Fruit fly (Drosophila melanogaster) whole organism, adult: ENCODE data around the gene FucT6.

Source experiments
- CG11617 ChIP-seq: fragments of 200-800 bp; sonication (Bioruptor generic); optimal IDR thresholded peaks from 2 replicates; lab custom pipeline; 2017; ENCODE audit warnings: mild to moderate bottlenecking, missing biosample characterization, missing genetic modification reagents, missing genetic modification characterization
- CG12768 ChIP-seq: fragments of 200-800 bp; sonication (Bioruptor generic); optimal IDR thresholded peaks from 2 replicates; lab custom pipeline; 2017; ENCODE audit warnings: missing biosample characterization, missing genetic modification characterization, mild to moderate bottlenecking, moderate library complexity, missing genetic modification reagents
- CG14711 ChIP-seq: fragments of 200-800 bp; sonication (Bioruptor generic); optimal IDR thresholded peaks from 2 replicates; lab custom pipeline; 2018; ENCODE audit warnings: missing biosample characterization, mild to moderate bottlenecking, missing genetic modification characterization, moderate library complexity
- CG1620 ChIP-seq: fragments of 200-800 bp; sonication (Bioruptor generic); optimal IDR thresholded peaks from 2 replicates; lab custom pipeline; 2016; ENCODE audit warnings: missing biosample characterization, missing genetic modification characterization
- CG33017 ChIP-seq: fragments of 200-800 bp; sonication (Bioruptor generic); optimal IDR thresholded peaks from 2 replicates; lab custom pipeline; 2018; ENCODE audit warnings: missing biosample characterization, mild to moderate bottlenecking, missing genetic modification characterization, moderate library complexity
- CG5204 ChIP-seq: fragments of 200-800 bp; sonication (Bioruptor generic); optimal IDR thresholded peaks from 2 replicates; lab custom pipeline; 2016; ENCODE audit warnings: missing biosample characterization, missing genetic modification characterization
- CG7045 ChIP-seq: fragments of 200-800 bp; sonication (Bioruptor generic); optimal IDR thresholded peaks from 2 replicates; lab custom pipeline; 2017; ENCODE audit warnings: missing biosample characterization, mild to moderate bottlenecking, missing genetic modification characterization
- CG7101 ChIP-seq: fragments of 200-800 bp; sonication (Bioruptor generic); optimal IDR thresholded peaks from 2 replicates; lab custom pipeline; 2018; ENCODE audit warnings: missing biosample characterization, mild to moderate bottlenecking, missing genetic modification characterization, moderate library complexity
- Crg-1 ChIP-seq: fragments of 200-800 bp; sonication (Bioruptor generic); optimal IDR thresholded peaks from 2 replicates; lab custom pipeline; 2016; ENCODE audit warnings: missing biosample characterization, missing genetic modification characterization
- Hr96 ChIP-seq: fragments of 200-800 bp; sonication (Bioruptor generic); optimal IDR thresholded peaks from 2 replicates; lab custom pipeline; 2016; ENCODE audit warnings: missing biosample characterization, missing genetic modification characterization
- Mnt ChIP-seq: fragments of 200-800 bp; sonication (Bioruptor generic); optimal IDR thresholded peaks from 2 replicates; lab custom pipeline; 2016; ENCODE audit warnings: missing biosample characterization, mild to moderate bottlenecking, missing genetic modification characterization
- bab1 ChIP-seq: fragments of 200-800 bp; sonication (Bioruptor generic); optimal IDR thresholded peaks from 3 replicates; lab custom pipeline; 2019; ENCODE audit warnings: missing biosample characterization, mild to moderate bottlenecking, missing genetic modification characterization, moderate library complexity
- cic ChIP-seq: fragments of 200-800 bp; sonication (Bioruptor generic); optimal IDR thresholded peaks from 2 replicates; lab custom pipeline; 2017; ENCODE audit warnings: missing biosample characterization, mild to moderate bottlenecking, missing genetic modification characterization, moderate library complexity
- kay ChIP-seq: fragments of 200-800 bp; sonication (Bioruptor generic); peaks from one replicate; lab custom pipeline; 2016; ENCODE audit warnings: missing biosample characterization, missing genetic modification characterization, borderline replicate concordance
- ovo ChIP-seq: fragments of 200-800 bp; sonication (Bioruptor generic); optimal IDR thresholded peaks from 2 replicates; lab custom pipeline; 2016; ENCODE audit warnings: missing biosample characterization, missing genetic modification characterization
- pad ChIP-seq: fragments of 200-800 bp; sonication (Bioruptor generic); optimal IDR thresholded peaks from 3 replicates; lab custom pipeline; 2017; ENCODE audit warnings: missing biosample characterization, missing genetic modification characterization, mild to moderate bottlenecking, moderate library complexity, missing genetic modification reagents
- tj ChIP-seq: fragments of 200-800 bp; sonication (Bioruptor generic); optimal IDR thresholded peaks from 3 replicates; lab custom pipeline; 2017; ENCODE audit warnings: missing biosample characterization, mild to moderate bottlenecking, missing genetic modification characterization, moderate library complexity
- toe ChIP-seq: fragments of 200-800 bp; sonication (Bioruptor generic); optimal IDR thresholded peaks from 2 replicates; lab custom pipeline; 2016; ENCODE audit warnings: missing biosample characterization, missing genetic modification characterization

Gene FucT6

dm6 chrX:11689669-11690068 lies 20.1 kb downstream of the FucT6 start:
- no peak for TF ChIP-seq Crg-1 (GFP tag; lab: Kevin White, UChicago)
- no peak for TF ChIP-seq CG7101
- no peak for TF ChIP-seq Hr96
- TF ChIP-seq CG12768 (GFP tag; lab: Kevin White, UChicago): no peak
- TF ChIP-seq tj (GFP tag; lab: Kevin White, UChicago): no peak
- TF ChIP-seq Mnt: no peak
- no peak for TF ChIP-seq pad
- no peak for TF ChIP-seq CG7045 (GFP tag; lab: Kevin White, UChicago)
- no peak for TF ChIP-seq kay (GFP tag; lab: Kevin White, UChicago)
- TF ChIP-seq CG33017 (tag; lab: Kevin White, UChicago): no peak
- no peak for TF ChIP-seq bab1 (GFP tag; lab: Kevin White, UChicago)

dm6 chrX:11687666-11688492 lies 21.9 kb downstream of the FucT6 start:
- TF ChIP-seq toe (GFP tag; lab: Kevin White, UChicago) (no peak), kay (GFP tag; lab: Kevin White, UChicago) (peak; percentile 20)

- no peak for TF ChIP-seq Crg-1 (GFP tag; lab: Kevin White, UChicago)
- TF ChIP-seq kay (GFP tag; lab: Kevin White, UChicago): no peak
These were observed 23.1 kb downstream of the FucT6 start for dm6 chrX:11686675-11687074.

- TF ChIP-seq tj (GFP tag; lab: Kevin White, UChicago): peak; percentile 45
- no peak for TF ChIP-seq CG1620
- TF ChIP-seq CG12768 (GFP tag; lab: Kevin White, UChicago): peak; percentile 12
- peak; percentile 29 for TF ChIP-seq CG7101
- peak; percentile 37 for TF ChIP-seq CG11617
- peak; percentile 49 for TF ChIP-seq pad
- peak; percentile 1 for TF ChIP-seq CG7045 (GFP tag; lab: Kevin White, UChicago)
- TF ChIP-seq CG5204 (GFP tag; lab: Kevin White, UChicago): no peak
- peak; percentile 16 for TF ChIP-seq CG14711 (tag; lab: Kevin White, UChicago)
- TF ChIP-seq Mnt: peak; percentile 57
- no peak for TF ChIP-seq kay (GFP tag; lab: Kevin White, UChicago)
- TF ChIP-seq ovo (GFP tag; lab: Kevin White, UChicago): peak; percentile 68
- peak; percentile 61 for TF ChIP-seq cic
- peak; percentile 23 for TF ChIP-seq Crg-1 (GFP tag; lab: Kevin White, UChicago)
- TF ChIP-seq bab1 (GFP tag; lab: Kevin White, UChicago): peak; percentile 33
These were observed 23.7 kb downstream of the FucT6 start for dm6 chrX:11685918-11686640.

- TF ChIP-seq ovo (GFP tag; lab: Kevin White, UChicago): peak; percentile 50
- TF ChIP-seq CG11617: peak; percentile 19
- TF ChIP-seq CG7045 (GFP tag; lab: Kevin White, UChicago): no peak
- peak; percentile 47 for TF ChIP-seq tj (GFP tag; lab: Kevin White, UChicago)
- peak; percentile 23 for TF ChIP-seq Crg-1 (GFP tag; lab: Kevin White, UChicago)
- no peak for TF ChIP-seq CG5204 (GFP tag; lab: Kevin White, UChicago)
- TF ChIP-seq Mnt: peak; percentile 43
- TF ChIP-seq kay (GFP tag; lab: Kevin White, UChicago): peak; percentile 55
- TF ChIP-seq bab1 (GFP tag; lab: Kevin White, UChicago): peak; percentile 44
These were observed 25.3 kb downstream of the FucT6 start for dm6 chrX:11684462-11684861.

dm6 chrX:11683480-11683879 lies 26.3 kb downstream of the FucT6 start:
- peak; percentile 2 for TF ChIP-seq CG12768 (GFP tag; lab: Kevin White, UChicago)
- no peak for TF ChIP-seq Crg-1 (GFP tag; lab: Kevin White, UChicago)
- TF ChIP-seq ovo (GFP tag; lab: Kevin White, UChicago): peak; percentile 37
- peak; percentile 6 for TF ChIP-seq pad
- no peak for TF ChIP-seq CG1620
- peak; percentile 27 for TF ChIP-seq CG7101
- no peak for TF ChIP-seq CG14711 (tag; lab: Kevin White, UChicago)
- no peak for TF ChIP-seq CG7045 (GFP tag; lab: Kevin White, UChicago)
- peak; percentile 62 for TF ChIP-seq Mnt
- TF ChIP-seq cic: peak; percentile 75
- peak; percentile 5 for TF ChIP-seq Hr96
- peak; percentile 29 for TF ChIP-seq tj (GFP tag; lab: Kevin White, UChicago)
- TF ChIP-seq bab1 (GFP tag; lab: Kevin White, UChicago): peak; percentile 50
